Fruit fly (Drosophila melanogaster) whole organism, embryonic: ENCODE measurements around the gene CG7551.

Experiments
- BEAF-32 ChIP-seq: fragments of 200-800 bp; sonication (Bioruptor generic); optimal IDR thresholded peaks from 3 replicates; lab custom pipeline; 2017; ENCODE audit warnings: missing biosample characterization, missing genetic modification characterization, mild to moderate bottlenecking, moderate library complexity, missing genetic modification reagents
- BtbVII ChIP-seq: fragments of 200-800 bp; sonication (Bioruptor generic); optimal IDR thresholded peaks from 3 replicates; lab custom pipeline; 2017; ENCODE audit warnings: missing biosample characterization, mild to moderate bottlenecking, missing genetic modification characterization
- Bteb2 ChIP-seq: fragments of 200-800 bp; sonication (Bioruptor generic); optimal IDR thresholded peaks from 2 replicates; lab custom pipeline; 2016; ENCODE audit warnings: missing biosample characterization, missing genetic modification characterization
- CG10431 ChIP-seq: fragments of 200-800 bp; sonication (Bioruptor generic); optimal IDR thresholded peaks from 3 replicates; lab custom pipeline; 2018; ENCODE audit warnings: missing biosample characterization, mild to moderate bottlenecking, missing genetic modification characterization
- CG10959 ChIP-seq: fragments of 200-800 bp; sonication (Bioruptor generic); IDR thresholded peaks from 2 replicates; pipeline ENCODE4 v1.3.6; 2022; ENCODE audit warnings: missing biosample characterization, missing genetic modification characterization
- CG11247 ChIP-seq: fragments of 200-800 bp; sonication (Bioruptor generic); IDR thresholded peaks from 2 replicates; pipeline ENCODE4 v1.3.6; 2022; ENCODE audit warnings: missing biosample characterization, missing genetic modification characterization
- CG13296 ChIP-seq: fragments of 200-800 bp; sonication (Bioruptor generic); optimal IDR thresholded peaks from 3 replicates; lab custom pipeline; 2018; ENCODE audit warnings: missing biosample characterization, mild to moderate bottlenecking, missing genetic modification characterization
- CG13424 ChIP-seq: fragments of 200-800 bp; sonication (Bioruptor generic); optimal IDR thresholded peaks from 2 replicates; lab custom pipeline; 2019; ENCODE audit warnings: missing biosample characterization, mild to moderate bottlenecking, missing genetic modification characterization, moderate library complexity
- CG13624 ChIP-seq: fragments of 200-800 bp; sonication (Bioruptor generic); optimal IDR thresholded peaks from 2 replicates; lab custom pipeline; 2016; ENCODE audit warnings: missing biosample characterization, missing genetic modification characterization
- CG14860 ChIP-seq: fragments of 200-800 bp; sonication (Bioruptor generic); IDR thresholded peaks from 3 replicates; pipeline ENCODE4 v1.3.6; 2022; ENCODE audit warnings: missing biosample characterization, missing genetic modification characterization; ENCODE audit not compliant: partially characterized antibody
- CG15073 ChIP-seq: fragments of 200-800 bp; sonication (Bioruptor generic); optimal IDR thresholded peaks from 2 replicates; lab custom pipeline; 2016; ENCODE audit warnings: missing biosample characterization, missing genetic modification characterization
- CG17361 ChIP-seq: fragments of 200-800 bp; sonication (Bioruptor generic); IDR thresholded peaks from 3 replicates; pipeline ENCODE4 v1.3.6; 2022; ENCODE audit warnings: missing biosample characterization, missing genetic modification characterization
- CG17568 ChIP-seq: fragments of 200-800 bp; sonication (Bioruptor generic); optimal IDR thresholded peaks from 2 replicates; lab custom pipeline; 2018; ENCODE audit warnings: missing biosample characterization, mild to moderate bottlenecking, missing genetic modification characterization, moderate library complexity
- CG17612 ChIP-seq: fragments of 200-800 bp; sonication (Bioruptor generic); IDR thresholded peaks from 2 replicates; pipeline ENCODE4 v1.3.6; 2022; ENCODE audit warnings: missing biosample characterization, missing genetic modification characterization
- CG2712 ChIP-seq: fragments of 200-800 bp; optimal IDR thresholded peaks from 3 replicates; lab custom pipeline; 2019; ENCODE audit warnings: missing biosample characterization, mild to moderate bottlenecking, missing genetic modification characterization, moderate library complexity
- CG31441 ChIP-seq: fragments of 200-800 bp; sonication (Bioruptor generic); IDR thresholded peaks from 2 replicates; pipeline ENCODE4 v1.3.6; 2022; ENCODE audit warnings: missing biosample characterization, missing genetic modification characterization
- CG34376 ChIP-seq: fragments of 200-800 bp; sonication (Bioruptor generic); optimal IDR thresholded peaks from 2 replicates; lab custom pipeline; 2018; ENCODE audit warnings: missing biosample characterization, mild to moderate bottlenecking, missing genetic modification characterization
- CG4404 ChIP-seq: fragments of 200-800 bp; sonication (Bioruptor generic); IDR thresholded peaks from 2 replicates; pipeline ENCODE4 v1.3.6; 2022; ENCODE audit warnings: missing biosample characterization, missing genetic modification characterization
- CG5953 ChIP-seq: fragments of 200-800 bp; sonication (Bioruptor generic); IDR thresholded peaks from 2 replicates; pipeline ENCODE4 v1.3.6; 2022; ENCODE audit warnings: missing biosample characterization, missing genetic modification characterization
- CG6689 ChIP-seq: fragments of 200-800 bp; sonication (Bioruptor generic); IDR thresholded peaks from 2 replicates; pipeline ENCODE4 v1.3.6; 2022; ENCODE audit warnings: missing biosample characterization, missing genetic modification characterization
- CG8924 ChIP-seq: fragments of 200-800 bp; optimal IDR thresholded peaks from 3 replicates; lab custom pipeline; 2019; ENCODE audit warnings: missing biosample characterization, mild to moderate bottlenecking, missing genetic modification characterization, moderate library complexity
- E2f1 ChIP-seq: fragments of 200-800 bp; sonication (Bioruptor generic); IDR thresholded peaks from 2 replicates; pipeline ENCODE4 v1.3.6; 2022; ENCODE audit warnings: missing biosample characterization, missing genetic modification characterization
- Elba2 ChIP-seq: fragments of 200-800 bp; sonication (Bioruptor generic); optimal IDR thresholded peaks from 3 replicates; lab custom pipeline; 2016; ENCODE audit warnings: missing biosample characterization, missing genetic modification characterization
- HmgD ChIP-seq: fragments of 200-800 bp; sonication (Bioruptor generic); optimal IDR thresholded peaks from 3 replicates; lab custom pipeline; 2016; ENCODE audit warnings: missing biosample characterization, missing genetic modification characterization
- NC2β ChIP-seq: fragments of 200-800 bp; sonication (Bioruptor generic); optimal IDR thresholded peaks from 2 replicates; lab custom pipeline; 2016; ENCODE audit warnings: missing biosample characterization, missing genetic modification characterization
- Rx ChIP-seq: fragments of 200-800 bp; sonication (Bioruptor generic); IDR thresholded peaks from 2 replicates; pipeline ENCODE4 v1.3.6; 2022; ENCODE audit warnings: missing biosample characterization, missing genetic modification characterization
- Sox102F ChIP-seq: fragments of 200-800 bp; sonication (Bioruptor generic); optimal IDR thresholded peaks from 2 replicates; lab custom pipeline; 2018; ENCODE audit warnings: missing biosample characterization, mild to moderate bottlenecking, missing genetic modification characterization, moderate library complexity
- Vsx1 ChIP-seq: fragments of 200-800 bp; sonication (Bioruptor generic); optimal IDR thresholded peaks from 2 replicates; lab custom pipeline; 2017; ENCODE audit warnings: missing biosample characterization, mild to moderate bottlenecking, missing genetic modification characterization, missing genetic modification reagents
- YL-1 ChIP-seq: fragments of 200-800 bp; sonication (Bioruptor generic); optimal IDR thresholded peaks from 3 replicates; lab custom pipeline; 2017; ENCODE audit warnings: missing biosample characterization, mild to moderate bottlenecking, missing genetic modification characterization
- abd-A ChIP-seq: fragments of 200-800 bp; sonication (Bioruptor generic); optimal IDR thresholded peaks from 3 replicates; lab custom pipeline; 2019; ENCODE audit warnings: missing biosample characterization, mild to moderate bottlenecking, missing genetic modification characterization, moderate library complexity
- ac ChIP-seq: fragments of 200-800 bp; sonication (Bioruptor generic); optimal IDR thresholded peaks from 3 replicates; lab custom pipeline; 2017; ENCODE audit warnings: missing biosample characterization, mild to moderate bottlenecking, missing genetic modification characterization
- ap ChIP-seq: fragments of 200-800 bp; sonication (Bioruptor generic); IDR thresholded peaks from 2 replicates; pipeline ENCODE4 v1.3.6; 2022; ENCODE audit warnings: missing biosample characterization, missing genetic modification characterization
- ato ChIP-seq: fragments of 200-800 bp; sonication (Bioruptor generic); IDR thresholded peaks from 2 replicates; pipeline ENCODE4 v1.3.6; 2022; ENCODE audit warnings: missing biosample characterization, missing genetic modification characterization; ENCODE audit not compliant: partially characterized antibody
- bab2 ChIP-seq: fragments of 200-800 bp; sonication (Bioruptor generic); optimal IDR thresholded peaks from 2 replicates; lab custom pipeline; 2016; ENCODE audit warnings: missing biosample characterization, missing genetic modification characterization
- bsh ChIP-seq, 2 experiments: fragments of 200-800 bp; sonication (Bioruptor generic); optimal IDR thresholded peaks; 2 replicates each; lab custom pipeline; 2017 to 2018; ENCODE audit warnings: mild to moderate bottlenecking in 2 of 2, missing biosample characterization in 2 of 2, missing genetic modification characterization in 2 of 2, moderate library complexity in 1 of 2
- crc ChIP-seq: fragments of 200-800 bp; sonication (Bioruptor generic); optimal IDR thresholded peaks from 2 replicates; lab custom pipeline; 2016; ENCODE audit warnings: missing biosample characterization, missing genetic modification characterization
- insv ChIP-seq, 2 experiments: fragments of 200-800 bp; sonication (Bioruptor generic); optimal IDR thresholded peaks; 3 replicates each; lab custom pipeline; 2016 to 2018; ENCODE audit warnings: missing biosample characterization in 2 of 2, missing genetic modification characterization in 2 of 2
- jigr1 ChIP-seq: fragments of 200-800 bp; sonication (Bioruptor generic); IDR thresholded peaks from 3 replicates; pipeline ENCODE4 v1.3.6; 2022; ENCODE audit warnings: missing biosample characterization, missing genetic modification characterization
- jumu ChIP-seq: fragments of 200-800 bp; sonication (Bioruptor generic); optimal IDR thresholded peaks from 3 replicates; lab custom pipeline; 2016; ENCODE audit warnings: missing biosample characterization, missing genetic modification characterization
- nmo ChIP-seq: fragments of 200-800 bp; sonication (Bioruptor generic); optimal IDR thresholded peaks from 2 replicates; lab custom pipeline; 2018; ENCODE audit warnings: missing biosample characterization, mild to moderate bottlenecking, missing genetic modification characterization, moderate library complexity
- pb ChIP-seq: fragments of 200-800 bp; sonication (Bioruptor generic); optimal IDR thresholded peaks from 3 replicates; lab custom pipeline; 2016; ENCODE audit warnings: missing biosample characterization, missing genetic modification characterization
- peb ChIP-seq: fragments of 200-800 bp; sonication (Bioruptor generic); IDR thresholded peaks from 2 replicates; pipeline ENCODE4 v1.3.6; 2022; ENCODE audit warnings: missing biosample characterization, missing genetic modification characterization
- pho ChIP-seq: fragments of 200-800 bp; sonication (Bioruptor generic); optimal IDR thresholded peaks from 2 replicates; lab custom pipeline; 2016; ENCODE audit warnings: missing biosample characterization, missing genetic modification characterization
- pnt ChIP-seq: fragments of 200-800 bp; sonication (Bioruptor generic); optimal IDR thresholded peaks from 3 replicates; lab custom pipeline; 2016; ENCODE audit warnings: missing biosample characterization, missing genetic modification characterization
- prd ChIP-seq, 3 experiments: fragments of >200 bp in 2 of 3; fragments of 200-800 bp in 1 of 3; sonication (Bioruptor generic) in 1 of 3; optimal IDR thresholded peaks in 2 of 3; IDR thresholded peaks in 1 of 3; 2 replicates in 2 of 3; 3 replicates in 1 of 3; pipeline versions ENCODE4 v1.3.6 to Lab custom; 2017 to 2022; ENCODE audit warnings: missing biosample characterization in 1 of 3, missing genetic modification characterization in 1 of 3
- psq ChIP-seq: fragments of 200-800 bp; sonication (Bioruptor generic); optimal IDR thresholded peaks from 2 replicates; lab custom pipeline; 2017; ENCODE audit warnings: missing biosample characterization, missing genetic modification characterization
- row ChIP-seq: fragments of 200-800 bp; sonication (Bioruptor generic); IDR thresholded peaks from 3 replicates; pipeline ENCODE4 v1.3.6; 2022; ENCODE audit warnings: missing biosample characterization, missing genetic modification characterization
- sd ChIP-seq: fragments of 200-800 bp; sonication (Bioruptor generic); optimal IDR thresholded peaks from 3 replicates; lab custom pipeline; 2018; ENCODE audit warnings: missing biosample characterization, mild to moderate bottlenecking, missing genetic modification characterization, moderate library complexity
- sug ChIP-seq: fragments of 200-800 bp; optimal IDR thresholded peaks from 2 replicates; lab custom pipeline; 2019; ENCODE audit warnings: missing biosample characterization, mild to moderate bottlenecking, missing genetic modification characterization, moderate library complexity
- tll ChIP-seq, 2 experiments: fragments of 200-800 bp in 1 of 2; fragments of >200 bp in 1 of 2; sonication (Bioruptor generic) in 1 of 2; optimal IDR thresholded peaks; 2 replicates each; lab custom pipeline; 2017 to 2019; ENCODE audit warnings: missing biosample characterization in 2 of 2, missing genetic modification characterization in 2 of 2, mild to moderate bottlenecking in 1 of 2, moderate library complexity in 1 of 2
- wek ChIP-seq: fragments of 200-800 bp; sonication (Bioruptor generic); optimal IDR thresholded peaks from 3 replicates; lab custom pipeline; 2018; ENCODE audit warnings: missing biosample characterization, mild to moderate bottlenecking, missing genetic modification characterization, moderate library complexity

The CG7551 gene

dm6 chr3L:11439570-11439969 lies 18.7 kb upstream of the CG7551 start (continued):
- TF ChIP-seq BEAF-32 (GFP tag; lab: Kevin White, UChicago) (no peak), CG13296 (no peak), row (peak; percentile 55; the same call in 2 of the 3 replicates), CG6689 (GFP tag; lab: Robert Waterston, UW) (peak; percentile 38), CG17612 (GFP tag; lab: Robert Waterston, UW) (no peak), CG10959 (GFP tag; lab: Robert Waterston, UW) (0 out of 2 replicates have a peak, but pooled peaks have one; percentile 30), ato (GFP tag; lab: Robert Waterston, UW) (no peak), ac (GFP tag; lab: Kevin White, UChicago) (no peak), YL-1 (GFP tag; lab: Kevin White, UChicago) (no peak), sd (tag; lab: Kevin White, UChicago) (no peak), pnt (GFP tag; lab: Kevin White, UChicago) (no peak), bab2 (no peak), HmgD (GFP tag; lab: Kevin White, UChicago) (no peak), ap (GFP tag; lab: Robert Waterston, UW) (no peak), CG15073 (GFP tag; lab: Kevin White, UChicago) (no peak), E2f1 (GFP tag; lab: Robert Waterston, UW) (0 out of 2 replicates have a peak, but pooled peaks have one; percentile 15), CG8924 (tag; lab: Kevin White, UChicago) (peak; percentile 16), CG2712 (tag; lab: Kevin White, UChicago) (peak; percentile 37), nmo (GFP tag; lab: Kevin White, UChicago) (peak; percentile 11), jigr1 (GFP tag; lab: Robert Waterston, UW) (no peak), NC2β (no peak), prd (optimal IDR thresholded peaks at IDR 0.05; lab: Kevin White, UChicago) (no peak), prd (GFP tag; IDR thresholded peaks at IDR 0.05; lab: Robert Waterston, UW) (peak; percentile 63; the same call in 2 of the 3 replicates), CG13624 (GFP tag; lab: Kevin White, UChicago) (no peak), BtbVII (GFP tag; lab: Kevin White, UChicago) (no peak), tll (GFP tag; optimal IDR thresholded peaks at IDR 0.05; lab: Kevin White, UChicago) (no peak), Sox102F (GFP tag; lab: Kevin White, UChicago) (peak; percentile 4), CG34376 (GFP tag; lab: Kevin White, UChicago) (no peak), CG14860 (no peak), bsh (GFP tag; optimal IDR thresholded peaks at IDR 0.05; lab: Kevin White, UChicago) (peak; percentile 5 to 28), wek (GFP tag; lab: Kevin White, UChicago) (no peak), CG17568 (GFP tag; lab: Kevin White, UChicago) (no peak), jumu (GFP tag; lab: Kevin White, UChicago) (no peak), insv (GFP tag; optimal IDR thresholded peaks at IDR 0.05; lab: Kevin White, UChicago) (no peak), pb (GFP tag; lab: Kevin White, UChicago) (no peak), CG13424 (no peak), Vsx1 (GFP tag; lab: Kevin White, UChicago) (no peak), Bteb2 (GFP tag; lab: Kevin White, UChicago) (no peak), crc (GFP tag; lab: Kevin White, UChicago) (no peak), CG5953 (GFP tag; lab: Robert Waterston, UW) (no peak), psq (GFP tag; lab: Kevin White, UChicago) (no peak), sug (tag; lab: Kevin White, UChicago) (no peak), Elba2 (GFP tag; lab: Kevin White, UChicago) (no peak), pho (GFP tag; lab: Kevin White, UChicago) (no peak), CG4404 (GFP tag; lab: Robert Waterston, UW) (peak; percentile 52), CG10431 (GFP tag; lab: Kevin White, UChicago) (no peak), peb (no peak), CG17361 (peak; percentile 51; the same call in 2 of the 3 replicates), Rx (no peak), CG11247 (GFP tag; lab: Robert Waterston, UW) (no peak), CG31441 (GFP tag; lab: Robert Waterston, UW) (peak; percentile 32; the same call in 1 of the 2 replicates), abd-A (tag; lab: Kevin White, UChicago) (no peak)
